Worm (Caenorhabditis elegans) whole organism, late embryonic: ENCODE results near the gene clec-56.

Source experiments
- ama-1 ChIP-seq: fragments of 150-350 bp; optimal IDR thresholded peaks from 2 replicates; lab custom pipeline; 2014
- ceh-30 ChIP-seq: fragments of 150-350 bp; optimal IDR thresholded peaks from 2 replicates; lab custom pipeline; 2014; ENCODE audit warnings: missing biosample characterization, missing genetic modification characterization
- elt-2 ChIP-seq: sonication (generic microtip); optimal IDR thresholded peaks from 2 replicates; lab custom pipeline; 2016; ENCODE audit warnings: missing genetic modification reagents, missing genetic modification characterization, missing compliant biosample characterization
- lin-11 ChIP-seq: fragments of 200-800 bp; sonication (Bioruptor generic); optimal IDR thresholded peaks from 2 replicates; lab custom pipeline; 2018; ENCODE audit warnings: mild to moderate bottlenecking, missing genetic modification characterization, missing compliant biosample characterization
- nhr-11 ChIP-seq: fragments of 150-350 bp; optimal IDR thresholded peaks from 2 replicates; lab custom pipeline; 2014; ENCODE audit warnings: missing biosample characterization, missing genetic modification characterization
- pha-4 ChIP-seq: fragments of 150-350 bp; optimal IDR thresholded peaks from 2 replicates; lab custom pipeline; 2018; ENCODE audit warnings: missing biosample characterization, missing genetic modification reagents, missing genetic modification characterization
- ref-2 ChIP-seq: sonication (generic microtip); optimal IDR thresholded peaks from 2 replicates; lab custom pipeline; 2016; ENCODE audit warnings: missing genetic modification characterization, missing compliant biosample characterization
- unc-42 ChIP-seq: sonication (generic microtip); optimal IDR thresholded peaks from 2 replicates; lab custom pipeline; 2016; ENCODE audit warnings: missing genotype, missing genetic modification characterization, missing compliant biosample characterization

DNA sequence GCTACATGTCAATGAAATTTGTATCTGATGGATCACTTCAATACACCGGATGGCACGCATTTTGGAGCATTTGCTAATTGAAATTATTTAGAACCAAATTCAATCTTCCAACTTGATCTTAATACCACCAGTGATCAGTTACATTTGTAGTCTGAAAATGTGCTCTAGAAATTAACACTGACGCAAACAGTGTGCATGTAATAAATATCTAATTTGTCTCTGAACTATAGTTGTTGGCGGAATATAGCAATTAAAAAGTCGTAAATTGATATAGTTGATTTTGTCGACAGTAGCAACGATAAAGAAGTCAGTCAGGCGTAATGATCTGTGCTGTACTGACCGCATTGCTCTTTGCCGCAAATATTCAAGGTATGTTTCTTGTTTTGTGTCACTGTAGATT is 2.0 kb upstream of the clec-56 start, which contains the start of gene clec-227:
- TF ChIP-seq ref-2 (tag; lab: Kevin White, UChicago), result no peak
- no peak for TF ChIP-seq nhr-11 (tag; lab: Kevin White, UChicago)
- TF ChIP-seq lin-11 (tag; lab: Kevin White, UChicago), result no peak
- no peak for TF ChIP-seq elt-2 (tag; lab: Kevin White, UChicago)
- TF ChIP-seq unc-42 (tag; lab: Kevin White, UChicago), result no peak
- no peak for TF ChIP-seq ama-1 (lab: Kevin White, UChicago)
- TF ChIP-seq ceh-30 (tag; lab: Kevin White, UChicago), result no peak
- no peak for TF ChIP-seq pha-4 (tag; lab: Kevin White, UChicago)
